Worm (Caenorhabditis elegans) whole organism, young adult: ENCODE data around the gene F18A1.1.

Experiments used
- F23B12.7 ChIP-seq: sonication (generic microtip); optimal IDR thresholded peaks from 2 replicates; lab custom pipeline; 2017; ENCODE audit warnings: missing genetic modification characterization, mild to moderate bottlenecking, missing compliant biosample characterization, antibody characterized with exemption, moderate library complexity; ENCODE audit not compliant: insufficient read depth
- K11D2.4 ChIP-seq: fragments of 200-800 bp; sonication (Bioruptor generic); IDR thresholded peaks from 2 replicates; pipeline ENCODE4 v1.3.6; 2022; ENCODE audit warnings: missing genetic modification reagents, missing genetic modification characterization, missing compliant biosample characterization
- K12H6.12 ChIP-seq: fragments of 200-800 bp; sonication (Bioruptor generic); optimal IDR thresholded peaks from 2 replicates; lab custom pipeline; 2018; ENCODE audit warnings: mild to moderate bottlenecking, missing genetic modification characterization, missing compliant biosample characterization
- akir-1 ChIP-seq: fragments of 200-800 bp; sonication (Bioruptor generic); optimal IDR thresholded peaks from 2 replicates; lab custom pipeline; 2018; ENCODE audit warnings: mild to moderate bottlenecking, missing genetic modification characterization, moderate library complexity, missing compliant biosample characterization
- aptf-3 ChIP-seq: fragments of 200-800 bp; sonication (Bioruptor generic); IDR thresholded peaks from 2 replicates; pipeline ENCODE4 v1.3.6; 2022; ENCODE audit warnings: missing genetic modification characterization, missing compliant biosample characterization
- ets-4 ChIP-seq: fragments of 200-800 bp; sonication (Bioruptor generic); optimal IDR thresholded peaks from 2 replicates; lab custom pipeline; 2018; ENCODE audit warnings: mild to moderate bottlenecking, missing genetic modification characterization, missing compliant biosample characterization
- nhr-120 ChIP-seq: fragments of 200-800 bp; sonication (Bioruptor generic); IDR thresholded peaks from 2 replicates; pipeline ENCODE4 v1.3.6; 2022; ENCODE audit warnings: missing genetic modification characterization, missing compliant biosample characterization
- pbrm-1 ChIP-seq: fragments of 200-800 bp; sonication (Bioruptor generic); IDR thresholded peaks from 2 replicates; pipeline ENCODE4 v1.3.6; 2022; ENCODE audit warnings: missing genetic modification reagents, missing genetic modification characterization, missing compliant biosample characterization

ce11 chrII:7716112-7716511 lies 31.4 kb downstream of the F18A1.1 start:
- TF ChIP-seq ets-4 (no peak), pbrm-1 (GFP tag; lab: Robert Waterston, UW) (no peak), aptf-3 (GFP tag; lab: Robert Waterston, UW) (no peak), akir-1 (GFP tag; lab: Kevin White, UChicago) (no peak), K12H6.12 (tag; lab: Kevin White, UChicago) (no peak), nhr-120 (no peak), K11D2.4 (GFP tag; lab: Robert Waterston, UW) (no peak), F23B12.7 (tag; lab: Kevin White, UChicago) (no peak)
